Worm (Caenorhabditis elegans): Measurements from ENCODE around the gene sto-1.

ce11 chrX:7550452-7550851 lies 12.2 kb upstream of the sto-1 start:
- TF ChIP-seq flt-1 (GFP tag; IDR thresholded peaks at IDR 0.05) (no peak), hnd-1 (tag; optimal IDR thresholded peaks at IDR 0.05) (no peak), ets-7 (tag; optimal IDR thresholded peaks at IDR 0.05) (no peak), ceh-13 (GFP tag; optimal IDR thresholded peaks at IDR 0.05) (no peak), ama-1 (optimal IDR thresholded peaks at IDR 0.05) (no peak), tbx-11 (GFP tag; IDR thresholded peaks at IDR 0.05) (no peak), tbx-37 (GFP tag; conservative IDR thresholded peaks at IDR 0.05) (no peak), hmbx-1 (tag; optimal IDR thresholded peaks at IDR 0.05) (no peak), aly-1 (tag; optimal IDR thresholded peaks at IDR 0.05) (no peak), sea-1 (GFP tag; conservative IDR thresholded peaks at IDR 0.05) (no peak), pes-1 (GFP tag; IDR thresholded peaks at IDR 0.05) (no peak), F13C5.2 (tag; optimal IDR thresholded peaks at IDR 0.05) (no peak), scrt-1 (GFP tag; IDR thresholded peaks at IDR 0.05) (no peak)

All from whole organism, early embryonic.